In genomic region chr3R:10176927-10177511, dm6 we compare ENCODE assay signal across 4 fruit fly cellular contexts.
TF ChIP-seq lines count a peak whose summit lies in the region.

No protein-coding gene starts in this region.

- no peak for TF ChIP-seq CTCF in whole organism, embryonic (GFP tag; optimal IDR thresholded peaks at IDR 0.05; lab: Kevin White, UChicago)

TF ChIP-seq in whole organism, embryonic, 481 proteins besides CTCF, POLR2A, EP300 and RAD21:
- TF ChIP-seq CG8089 (GFP tag; optimal IDR thresholded peaks at IDR 0.05; lab: Kevin White, UChicago) (no peak), fd3F (GFP tag; optimal IDR thresholded peaks at IDR 0.05; lab: Kevin White, UChicago) (no peak), nom (GFP tag; optimal IDR thresholded peaks at IDR 0.05; lab: Kevin White, UChicago) (peak; percentile 23), grau (tag; optimal IDR thresholded peaks at IDR 0.05; lab: Kevin White, UChicago) (peak; percentile 67), Lhr (GFP tag; optimal IDR thresholded peaks at IDR 0.05; lab: Kevin White, UChicago) (no peak), Neu2 (GFP tag; optimal IDR thresholded peaks at IDR 0.05; lab: Kevin White, UChicago; ENCODE audit: borderline replicate concordance) (no peak), bsh (GFP tag; optimal IDR thresholded peaks at IDR 0.05; lab: Kevin White, UChicago) (peak in 1 of 2 experiments; percentile 23), NK7.1 (GFP tag; optimal IDR thresholded peaks at IDR 0.05; lab: Kevin White, UChicago) (no peak)

TF ChIP-seq in whole organism, prepupa, 60 proteins besides CTCF, POLR2A, EP300 and RAD21 (continues in another document):
- TF ChIP-seq Sox15 (GFP tag; optimal IDR thresholded peaks at IDR 0.05; lab: Kevin White, UChicago): no peak
- no peak for TF ChIP-seq fkh (GFP tag; optimal IDR thresholded peaks at IDR 0.05; lab: Kevin White, UChicago)
- no peak for TF ChIP-seq CG11902 (GFP tag; optimal IDR thresholded peaks at IDR 0.05; lab: Kevin White, UChicago)
- no peak for TF ChIP-seq fd85E (GFP tag; optimal IDR thresholded peaks at IDR 0.05; lab: Kevin White, UChicago)
- TF ChIP-seq Met (GFP tag; optimal IDR thresholded peaks at IDR 0.05; lab: Kevin White, UChicago): no peak
- no peak for TF ChIP-seq CG11294 (GFP tag; IDR thresholded peaks at IDR 0.05; lab: Robert Waterston, UW)
- peak; percentile 16 for TF ChIP-seq Hr39 (GFP tag; optimal IDR thresholded peaks at IDR 0.05; lab: Kevin White, UChicago)
- no peak for TF ChIP-seq CG1621 (tag; optimal IDR thresholded peaks at IDR 0.05; lab: Kevin White, UChicago)
- peak; percentile 24 for TF ChIP-seq CG32006 (GFP tag; optimal IDR thresholded peaks at IDR 0.05; lab: Kevin White, UChicago)
- TF ChIP-seq eg (GFP tag; IDR thresholded peaks at IDR 0.05; lab: Robert Waterston, UW): no peak
- TF ChIP-seq ss (GFP tag; optimal IDR thresholded peaks at IDR 0.05; lab: Kevin White, UChicago): peak; percentile 49 to 76
- TF ChIP-seq CG16779 (tag; optimal IDR thresholded peaks at IDR 0.05; lab: Kevin White, UChicago): no peak
- TF ChIP-seq achi (GFP tag; optimal IDR thresholded peaks at IDR 0.05; lab: Kevin White, UChicago): peak; percentile 31
- TF ChIP-seq Lpt (GFP tag; optimal IDR thresholded peaks at IDR 0.05; lab: Kevin White, UChicago): no peak
- TF ChIP-seq svp (GFP tag; lab: Kevin White, UChicago): no peak
- TF ChIP-seq CG6792 (GFP tag; optimal IDR thresholded peaks at IDR 0.05; lab: Kevin White, UChicago): no peak
- no peak for TF ChIP-seq CG8319 (GFP tag; optimal IDR thresholded peaks at IDR 0.05; lab: Kevin White, UChicago)
- peak; percentile 61 for TF ChIP-seq spab (GFP tag; optimal IDR thresholded peaks at IDR 0.05; lab: Kevin White, UChicago)
- peak; percentile 31 for TF ChIP-seq dsx (GFP tag; optimal IDR thresholded peaks at IDR 0.05; lab: Kevin White, UChicago; ENCODE audit: poor library complexity, severe bottlenecking)
- no peak for TF ChIP-seq vri (GFP tag; optimal IDR thresholded peaks at IDR 0.05; lab: Kevin White, UChicago)
- TF ChIP-seq CG10631 (GFP tag; optimal IDR thresholded peaks at IDR 0.05; lab: Kevin White, UChicago): peak; percentile 35
- TF ChIP-seq Sox14 (GFP tag; optimal IDR thresholded peaks at IDR 0.05; lab: Kevin White, UChicago): peak; percentile 28
- peak; percentile 58 for TF ChIP-seq fd59A (GFP tag; optimal IDR thresholded peaks at IDR 0.05; lab: Kevin White, UChicago)
- no peak for TF ChIP-seq CG4318 (GFP tag; optimal IDR thresholded peaks at IDR 0.05; lab: Kevin White, UChicago)
- TF ChIP-seq CG6854 (GFP tag; optimal IDR thresholded peaks at IDR 0.05; lab: Kevin White, UChicago): no peak
- peak; percentile 14 for TF ChIP-seq Hr4 (GFP tag; optimal IDR thresholded peaks at IDR 0.05; lab: Kevin White, UChicago)
- TF ChIP-seq CG8632 (GFP tag; optimal IDR thresholded peaks at IDR 0.05; lab: Kevin White, UChicago): peak; percentile 42
- TF ChIP-seq CG15336 (GFP tag; IDR thresholded peaks at IDR 0.05; lab: Robert Waterston, UW): no peak
- peak; percentile 36 for TF ChIP-seq CG9139 (GFP tag; optimal IDR thresholded peaks at IDR 0.05; lab: Kevin White, UChicago)

TF ChIP-seq in whole organism, pupa, 21 proteins besides CTCF, POLR2A, EP300 and RAD21:
- TF ChIP-seq fd96Ca (GFP tag; IDR thresholded peaks at IDR 0.05; lab: Robert Waterston, UW) (no peak), Pif1A (GFP tag; optimal IDR thresholded peaks at IDR 0.05; lab: Kevin White, UChicago) (peak; percentile 32), D1 (tag; optimal IDR thresholded peaks at IDR 0.05; lab: Kevin White, UChicago) (no peak), CG8159 (tag; optimal IDR thresholded peaks at IDR 0.05; lab: Kevin White, UChicago) (peak; percentile 79), CG13204 (GFP tag; optimal IDR thresholded peaks at IDR 0.05; lab: Kevin White, UChicago) (peak; percentile 1), Pif1B (GFP tag; optimal IDR thresholded peaks at IDR 0.05; lab: Kevin White, UChicago) (peak; percentile 28), Ets98B (GFP tag; IDR thresholded peaks at IDR 0.05; lab: Robert Waterston, UW) (no peak), CG10348 (GFP tag; IDR thresholded peaks at IDR 0.05; lab: Robert Waterston, UW) (no peak), EcR (GFP tag; optimal IDR thresholded peaks at IDR 0.05; lab: Kevin White, UChicago) (no peak), CG9948 (tag; optimal IDR thresholded peaks at IDR 0.05; lab: Kevin White, UChicago) (peak; percentile 46), CG15710 (tag; optimal IDR thresholded peaks at IDR 0.05; lab: Kevin White, UChicago) (peak; percentile 65), CG34367 (tag; optimal IDR thresholded peaks at IDR 0.05; lab: Kevin White, UChicago) (peak; percentile 44), CG14655 (GFP tag; optimal IDR thresholded peaks at IDR 0.05; lab: Kevin White, UChicago) (peak; percentile 53), CG8301 (tag; optimal IDR thresholded peaks at IDR 0.05; lab: Kevin White, UChicago) (peak; percentile 8), CG12605 (GFP tag; IDR thresholded peaks at IDR 0.05; lab: Robert Waterston, UW) (no peak), gl (tag; optimal IDR thresholded peaks at IDR 0.05; lab: Kevin White, UChicago) (no peak), CG17806 (tag; optimal IDR thresholded peaks at IDR 0.05; lab: Kevin White, UChicago) (peak; percentile 46)
TF ChIP-seq in whole organism, pupa: peak in this region for 10.

TF ChIP-seq in whole organism, wandering third instar larva, 38 proteins besides CTCF, POLR2A, EP300 and RAD21:
- TF ChIP-seq CG32264 (GFP tag; optimal IDR thresholded peaks at IDR 0.05; lab: Kevin White, UChicago): no peak
- TF ChIP-seq Rel (GFP tag; optimal IDR thresholded peaks at IDR 0.05; lab: Kevin White, UChicago): no peak
- peak; percentile 26 for TF ChIP-seq Rel (tag; optimal IDR thresholded peaks at IDR 0.05; lab: Kevin White, UChicago)
TF ChIP-seq in whole organism, wandering third instar larva: peak in this region for 1.

Comparison
In these comparisons a context has a peak if more than half of its experiments do, and no peak if none do; other contexts are left out.
1. Of the 7 proteins assayed by ChIP-seq in both whole organism, embryonic and whole organism, prepupa: peak only in whole organism, embryonic: none; only in whole organism, prepupa: Hr39; in both: none; in neither: 6.